Worm (Caenorhabditis elegans) whole organism, L2 larva: Measurements from ENCODE around the gene T09F5.2.

Experiments used
- C34F6.9 ChIP-seq: fragments of 150-350 bp; optimal IDR thresholded peaks from 2 replicates; lab custom pipeline; 2014; ENCODE audit warnings: missing biosample characterization, missing genetic modification characterization
- F13H6.1 ChIP-seq: sonication (generic microtip); optimal IDR thresholded peaks from 2 replicates; lab custom pipeline; 2016; ENCODE audit warnings: missing genetic modification characterization, missing compliant biosample characterization
- R02D3.7 ChIP-seq: fragments of 150-350 bp; optimal IDR thresholded peaks from 2 replicates; lab custom pipeline; 2014; ENCODE audit warnings: missing biosample characterization, missing genetic modification characterization
- ZK546.5 ChIP-seq: sonication (generic microtip); optimal IDR thresholded peaks from 2 replicates; lab custom pipeline; 2017; ENCODE audit warnings: missing biosample characterization, missing genetic modification characterization
- ama-1 ChIP-seq: fragments of 150-350 bp; optimal IDR thresholded peaks from 2 replicates; lab custom pipeline; 2018; ENCODE audit warnings: inconsistent platforms
- blmp-1 ChIP-seq: sonication (generic microtip); optimal IDR thresholded peaks from 2 replicates; lab custom pipeline; 2017; ENCODE audit warnings: missing genetic modification characterization, mild to moderate bottlenecking, missing compliant biosample characterization, antibody characterized with exemption, moderate library complexity; ENCODE audit not compliant: insufficient read depth
- ceh-82 ChIP-seq: fragments of 150-350 bp; optimal IDR thresholded peaks from 2 replicates; lab custom pipeline; 2014; ENCODE audit warnings: missing biosample characterization, missing genetic modification characterization
- crh-2 ChIP-seq: sonication (generic microtip); optimal IDR thresholded peaks from 2 replicates; lab custom pipeline; 2017; ENCODE audit warnings: missing biosample characterization, missing genetic modification characterization
- egl-27 ChIP-seq: sonication (generic microtip); optimal IDR thresholded peaks from 3 replicates; lab custom pipeline; 2017; ENCODE audit warnings: missing biosample characterization, missing genetic modification reagents, missing genetic modification characterization
- fos-1 ChIP-seq: fragments of 150-350 bp; optimal IDR thresholded peaks from 2 replicates; lab custom pipeline; 2014; ENCODE audit warnings: missing biosample characterization, missing genetic modification characterization
- gmeb-1 ChIP-seq: fragments of 150-350 bp; optimal IDR thresholded peaks from 2 replicates; lab custom pipeline; 2014; ENCODE audit warnings: missing biosample characterization, missing genetic modification characterization
- lin-11 ChIP-seq: fragments of 150-350 bp; sonication (generic microtip); optimal IDR thresholded peaks from 2 replicates; lab custom pipeline; 2014; ENCODE audit warnings: missing biosample characterization, missing genetic modification characterization, inconsistent platforms, mixed read lengths
- lin-13 ChIP-seq: fragments of 150-350 bp; optimal IDR thresholded peaks from 2 replicates; lab custom pipeline; 2014; ENCODE audit warnings: missing biosample characterization, missing genetic modification reagents, missing genetic modification characterization
- lin-39 ChIP-seq: fragments of 150-350 bp; optimal IDR thresholded peaks from 2 replicates; lab custom pipeline; 2014; ENCODE audit warnings: missing biosample characterization, missing genetic modification reagents, missing genetic modification characterization
- lsy-2 ChIP-seq, 2 experiments: fragments of 150-350 bp in 1 of 2; sonication (generic microtip) in 1 of 2; optimal IDR thresholded peaks; 2 replicates each; lab custom pipeline; 2014 to 2017; ENCODE audit warnings: missing biosample characterization in 2 of 2, missing genetic modification characterization in 2 of 2
- mbf-1 ChIP-seq: sonication (generic microtip); optimal IDR thresholded peaks from 2 replicates; lab custom pipeline; 2017; ENCODE audit warnings: missing biosample characterization, missing genetic modification characterization
- nhr-10 ChIP-seq: sonication (generic microtip); optimal IDR thresholded peaks from 2 replicates; lab custom pipeline; 2017; ENCODE audit warnings: missing biosample characterization, missing genetic modification characterization
- nhr-129 ChIP-seq: fragments of 150-350 bp; optimal IDR thresholded peaks from 2 replicates; lab custom pipeline; 2014; ENCODE audit warnings: missing biosample characterization, missing genetic modification characterization
- nhr-21 ChIP-seq: fragments of 150-350 bp; optimal IDR thresholded peaks from 2 replicates; lab custom pipeline; 2014; ENCODE audit warnings: missing biosample characterization, missing genetic modification characterization
- nhr-237 ChIP-seq: fragments of 150-350 bp; optimal IDR thresholded peaks from 2 replicates; lab custom pipeline; 2014; ENCODE audit warnings: missing biosample characterization, missing genetic modification characterization
- nhr-25 ChIP-seq: fragments of 150-350 bp; sonication (generic microtip); optimal IDR thresholded peaks from 3 replicates; lab custom pipeline; 2014; ENCODE audit warnings: missing biosample characterization, missing genetic modification characterization
- sem-4 ChIP-seq: fragments of 150-350 bp; optimal IDR thresholded peaks from 2 replicates; lab custom pipeline; 2014; ENCODE audit warnings: missing biosample characterization, missing genetic modification reagents, missing genetic modification characterization
- skn-1 ChIP-seq: sonication (generic microtip); optimal IDR thresholded peaks from 2 replicates; lab custom pipeline; 2017; ENCODE audit warnings: missing biosample characterization, missing genetic modification characterization
- sma-3 ChIP-seq: sonication (generic microtip); optimal IDR thresholded peaks from 2 replicates; lab custom pipeline; 2016; ENCODE audit warnings: missing genetic modification reagents, missing genetic modification characterization, missing compliant biosample characterization
- sma-9 ChIP-seq, 2 experiments: fragments of 150-350 bp in 1 of 2; sonication (generic microtip) in 1 of 2; optimal IDR thresholded peaks; 2 replicates each; lab custom pipeline; 2014 to 2016; ENCODE audit warnings: missing genetic modification characterization in 2 of 2, mild to moderate bottlenecking in 1 of 2, missing biosample characterization in 1 of 2, missing compliant biosample characterization in 1 of 2, missing genetic modification reagents in 1 of 2, moderate library complexity in 1 of 2
- snpc-4 ChIP-seq: fragments of 150-350 bp; optimal IDR thresholded peaks from 2 replicates; lab custom pipeline; 2014; ENCODE audit warnings: missing biosample characterization, missing genetic modification characterization
- zag-1 ChIP-seq: fragments of 150-350 bp; optimal IDR thresholded peaks from 2 replicates; lab custom pipeline; 2014; ENCODE audit warnings: missing biosample characterization, missing genetic modification characterization
- ztf-1 ChIP-seq: fragments of 200-800 bp; sonication (Bioruptor generic); conservative IDR thresholded peaks from 2 replicates; pipeline ENCODE4 v1.3.6; 2022; ENCODE audit warnings: missing genetic modification characterization, missing compliant biosample characterization
- ztf-11 ChIP-seq: sonication (generic microtip); optimal IDR thresholded peaks from 2 replicates; lab custom pipeline; 2017; ENCODE audit warnings: missing biosample characterization, missing genetic modification characterization

T09F5.2 gene

DNA sequence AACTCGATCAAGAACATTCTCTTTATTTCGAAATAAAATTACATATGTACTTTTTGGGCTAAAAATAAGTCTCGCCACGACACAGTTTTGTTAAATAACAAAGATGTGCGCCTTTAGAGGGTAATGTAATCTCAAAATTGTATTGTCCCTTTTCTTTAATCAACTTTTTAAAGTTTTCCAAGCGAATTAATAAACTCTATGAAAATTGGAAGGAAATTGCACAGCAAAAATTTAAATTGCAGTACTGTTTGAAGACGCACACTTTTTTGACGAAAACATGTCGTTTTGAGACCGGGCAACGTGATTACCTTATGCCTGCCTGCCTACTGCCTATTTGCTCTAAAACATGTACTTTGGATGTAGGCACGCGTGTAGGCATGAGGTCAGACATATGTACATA lies 41.2 kb downstream of the T09F5.2 start:
- no peak for TF ChIP-seq lin-13 (GFP tag; lab: Kevin White, UChicago)
- no peak for TF ChIP-seq nhr-21 (tag; lab: Kevin White, UChicago)
- TF ChIP-seq gmeb-1 (tag; lab: Kevin White, UChicago), result no peak
- no peak for TF ChIP-seq R02D3.7 (tag; lab: Kevin White, UChicago)
- TF ChIP-seq ztf-1 (GFP tag; lab: Robert Waterston, UW), result no peak
- TF ChIP-seq F13H6.1 (tag; lab: Kevin White, UChicago), result no peak
- no peak for TF ChIP-seq egl-27 (tag; lab: Kevin White, UChicago)
- TF ChIP-seq ama-1 (lab: Kevin White, UChicago), result no peak

DNA sequence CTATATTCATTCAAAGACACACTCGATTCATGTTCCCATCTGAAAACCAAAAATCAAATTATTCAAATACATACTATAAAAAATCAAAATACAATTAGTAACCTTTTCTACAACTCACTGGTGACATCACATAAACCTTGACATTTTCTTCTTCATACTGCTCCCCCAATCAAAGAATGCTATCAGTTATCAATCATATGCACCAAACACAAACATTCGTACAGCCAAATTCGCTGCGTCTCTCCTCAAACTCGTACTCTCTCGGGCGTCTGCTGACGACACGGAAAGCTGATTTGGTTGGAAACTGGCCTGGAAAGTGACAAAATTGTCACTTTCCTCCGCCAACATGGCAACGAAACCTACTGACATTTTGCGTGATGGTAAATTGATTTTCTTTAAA lies 41.6 kb downstream of the T09F5.2 start, which contains the start of gene plc-2:
Gene plc-2, plus strand, starts transcription at position 196 of the 400 bp plus-strand sequence.
- TF ChIP-seq fos-1 (tag; lab: Kevin White, UChicago), result peak; percentile 76
- TF ChIP-seq lin-13 (GFP tag; lab: Kevin White, UChicago), result no peak
- peak; percentile 18 for TF ChIP-seq crh-2 (tag; lab: Kevin White, UChicago)
- TF ChIP-seq nhr-237 (tag; lab: Kevin White, UChicago), result no peak

DNA sequence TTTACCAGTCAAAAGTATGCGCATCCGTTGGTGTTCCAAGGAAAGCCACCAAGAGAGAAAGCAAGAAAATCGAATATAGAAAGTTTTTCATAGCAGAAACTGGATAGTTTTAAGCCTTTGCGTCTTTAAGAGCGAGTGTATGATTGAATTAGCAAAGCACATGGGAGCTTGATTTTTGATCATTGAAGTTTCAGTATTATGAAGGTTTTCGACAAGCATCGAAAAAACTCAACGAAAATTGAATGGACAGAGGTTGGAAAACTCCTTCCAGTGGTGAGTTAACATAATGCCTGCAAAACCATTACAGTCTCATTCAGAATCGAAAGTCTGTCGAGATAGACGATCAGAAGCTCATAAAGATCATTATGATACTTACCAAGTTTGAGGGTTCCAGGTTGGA lies 43.1 kb downstream of the T09F5.2 start, which contains the start of gene Y75B12B.13:
Gene Y75B12B.13, minus strand, starts transcription at position 101 of the 400 bp plus-strand sequence.
- TF ChIP-seq fos-1 (tag; lab: Kevin White, UChicago) (no peak), nhr-129 (tag; lab: Kevin White, UChicago) (no peak), lin-11 (tag; lab: Kevin White, UChicago) (no peak), ztf-11 (tag; lab: Kevin White, UChicago) (no peak), nhr-25 (tag; lab: Kevin White, UChicago) (no peak), nhr-10 (tag; lab: Kevin White, UChicago) (no peak)

DNA sequence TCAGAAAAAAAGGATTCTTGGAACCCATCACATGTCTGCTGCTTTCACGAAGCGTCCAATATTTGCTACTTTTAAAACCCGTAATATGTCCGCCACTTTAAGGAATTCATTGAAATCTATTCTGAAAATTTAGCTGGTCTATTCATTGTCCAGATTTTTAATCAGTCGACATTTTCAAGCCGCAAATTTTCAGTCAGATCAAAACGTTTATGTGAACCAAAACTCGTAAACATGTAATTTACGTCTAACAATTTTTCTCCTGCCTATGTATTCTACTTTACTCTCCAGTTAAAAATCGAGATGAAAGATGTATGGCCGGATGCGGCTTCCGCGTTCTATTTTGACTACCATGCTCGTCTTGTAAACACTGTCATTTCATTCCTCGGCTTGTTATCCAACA lies 47.2 kb downstream of the T09F5.2 start, which contains the start of gene srw-1:
Gene srw-1, plus strand, starts transcription at position 301 of the 400 bp plus-strand sequence.
- TF ChIP-seq skn-1 (tag; lab: Kevin White, UChicago), result no peak
- no peak for TF ChIP-seq lin-39
- no peak for TF ChIP-seq blmp-1 (tag; lab: Kevin White, UChicago)
- no peak for TF ChIP-seq snpc-4 (tag; lab: Kevin White, UChicago)
- no peak for TF ChIP-seq nhr-10 (tag; lab: Kevin White, UChicago)
- TF ChIP-seq sma-3 (GFP tag; lab: Kevin White, UChicago), result no peak
- TF ChIP-seq zag-1 (tag; lab: Kevin White, UChicago), result no peak

DNA sequence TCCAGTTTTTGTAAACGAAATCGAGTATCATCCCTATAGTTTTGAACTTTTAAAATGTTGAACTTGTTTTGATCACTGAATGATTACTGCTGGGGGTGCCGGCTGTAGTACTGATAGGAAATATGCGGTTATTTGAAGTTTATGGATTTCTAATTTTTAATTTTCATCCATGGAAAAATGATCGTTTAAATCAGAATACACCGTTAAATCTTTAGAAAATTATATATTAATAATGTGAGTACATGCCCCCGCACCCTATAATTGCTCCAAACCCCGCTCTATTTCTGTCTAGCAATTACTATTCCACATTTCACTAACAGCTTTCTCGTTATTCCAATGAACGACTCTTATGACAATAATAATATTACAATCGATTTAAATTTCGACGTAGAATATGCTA lies 49.0 kb downstream of the T09F5.2 start, which contains the start of gene Y75B12B.10:
Gene Y75B12B.10, plus strand, starts transcription at position 301 of the 400 bp plus-strand sequence.
- TF ChIP-seq lin-11 (tag; lab: Kevin White, UChicago) (no peak), nhr-21 (tag; lab: Kevin White, UChicago) (no peak), nhr-10 (tag; lab: Kevin White, UChicago) (no peak), sma-9 (GFP tag; optimal IDR thresholded peaks at IDR 0.05; lab: Kevin White, UChicago) (no peak), sma-9 (tag; optimal IDR thresholded peaks at IDR 0.05; lab: Kevin White, UChicago) (no peak), ceh-82 (tag; lab: Kevin White, UChicago) (no peak), F13H6.1 (tag; lab: Kevin White, UChicago) (no peak), sem-4 (tag; lab: Kevin White, UChicago) (no peak), nhr-237 (tag; lab: Kevin White, UChicago) (no peak), mbf-1 (no peak), nhr-129 (tag; lab: Kevin White, UChicago) (no peak), blmp-1 (tag; lab: Kevin White, UChicago) (no peak), ama-1 (lab: Kevin White, UChicago) (no peak), ZK546.5 (no peak), C34F6.9 (tag; lab: Kevin White, UChicago) (no peak), lsy-2 (tag; optimal IDR thresholded peaks at IDR 0.05; lab: Kevin White, UChicago) (no peak), nhr-25 (tag; lab: Kevin White, UChicago) (no peak)
